Worm (Caenorhabditis elegans) whole organism, late embryonic: ENCODE results near the gene scl-27.

Experiments
- T23F11.4 ChIP-seq: fragments of 200-800 bp; sonication (Bioruptor generic); optimal IDR thresholded peaks from 2 replicates; lab custom pipeline; 2018; ENCODE audit warnings: mild to moderate bottlenecking, missing genetic modification characterization, missing compliant biosample characterization
- ceh-19 ChIP-seq: fragments of 200-800 bp; sonication (Bioruptor generic); optimal IDR thresholded peaks from 2 replicates; lab custom pipeline; 2018; ENCODE audit warnings: mild to moderate bottlenecking, missing genetic modification characterization, missing compliant biosample characterization
- ceh-22 ChIP-seq: sonication (generic microtip); optimal IDR thresholded peaks from 2 replicates; lab custom pipeline; 2017; ENCODE audit warnings: missing biosample characterization, missing genetic modification characterization
- ceh-48 ChIP-seq: sonication (generic microtip); optimal IDR thresholded peaks from 2 replicates; lab custom pipeline; 2016; ENCODE audit warnings: missing genetic modification characterization, inconsistent platforms, missing compliant biosample characterization
- ceh-6 ChIP-seq: fragments of 200-800 bp; sonication (Bioruptor generic); optimal IDR thresholded peaks from 2 replicates; lab custom pipeline; 2018; ENCODE audit warnings: mild to moderate bottlenecking, missing genetic modification characterization, missing compliant biosample characterization
- ceh-9 ChIP-seq: sonication (generic microtip); optimal IDR thresholded peaks from 2 replicates; lab custom pipeline; 2016; ENCODE audit warnings: mild to moderate bottlenecking, missing genetic modification characterization, inconsistent platforms, missing compliant biosample characterization
- che-1 ChIP-seq: sonication (generic microtip); optimal IDR thresholded peaks from 2 replicates; lab custom pipeline; 2016; ENCODE audit warnings: mild to moderate bottlenecking, missing genetic modification characterization, missing compliant biosample characterization
- dmd-4 ChIP-seq: sonication (generic microtip); optimal IDR thresholded peaks from 2 replicates; lab custom pipeline; 2016; ENCODE audit warnings: borderline replicate concordance, missing genetic modification characterization, missing compliant biosample characterization
- elt-4 ChIP-seq: sonication (generic microtip); optimal IDR thresholded peaks from 2 replicates; lab custom pipeline; 2016; ENCODE audit warnings: missing genetic modification characterization, missing compliant biosample characterization
- fkh-6 ChIP-seq: sonication (generic microtip); optimal IDR thresholded peaks from 2 replicates; lab custom pipeline; 2016; ENCODE audit warnings: missing genetic modification characterization, missing compliant biosample characterization
- gmeb-2 ChIP-seq: sonication (generic microtip); optimal IDR thresholded peaks from 2 replicates; lab custom pipeline; 2016; ENCODE audit warnings: missing genetic modification characterization, inconsistent platforms, missing compliant biosample characterization
- hlh-30 ChIP-seq: sonication (generic microtip); optimal IDR thresholded peaks from 2 replicates; lab custom pipeline; 2017; ENCODE audit warnings: antibody characterized with exemption, missing genetic modification characterization, missing compliant biosample characterization; ENCODE audit not compliant: insufficient read depth
- hlh-6 ChIP-seq: sonication (generic microtip); optimal IDR thresholded peaks from 2 replicates; lab custom pipeline; 2016; ENCODE audit warnings: missing genotype, missing genetic modification characterization, missing compliant biosample characterization
- hlh-8 ChIP-seq: sonication (generic microtip); optimal IDR thresholded peaks from 2 replicates; lab custom pipeline; 2016; ENCODE audit warnings: missing genotype, missing genetic modification characterization, missing compliant biosample characterization
- lim-6 ChIP-seq: sonication (generic microtip); optimal IDR thresholded peaks from 2 replicates; lab custom pipeline; 2016; ENCODE audit warnings: missing genetic modification characterization, missing compliant biosample characterization
- lin-11 ChIP-seq: fragments of 200-800 bp; sonication (Bioruptor generic); optimal IDR thresholded peaks from 2 replicates; lab custom pipeline; 2018; ENCODE audit warnings: mild to moderate bottlenecking, missing genetic modification characterization, missing compliant biosample characterization
- madf-2 ChIP-seq: sonication (generic microtip); optimal IDR thresholded peaks from 2 replicates; lab custom pipeline; 2017; ENCODE audit warnings: missing genetic modification characterization, missing compliant biosample characterization
- mec-3 ChIP-seq: sonication (generic microtip); optimal IDR thresholded peaks from 2 replicates; lab custom pipeline; 2016; ENCODE audit warnings: borderline replicate concordance, missing genetic modification characterization, missing compliant biosample characterization
- nfya-1 ChIP-seq: sonication (generic microtip); optimal IDR thresholded peaks from 2 replicates; lab custom pipeline; 2017; ENCODE audit warnings: missing genetic modification characterization, mild to moderate bottlenecking, missing compliant biosample characterization, antibody characterized with exemption, moderate library complexity
- pag-3 ChIP-seq: sonication (generic microtip); optimal IDR thresholded peaks from 2 replicates; lab custom pipeline; 2016; ENCODE audit warnings: missing compliant biosample characterization, missing genetic modification characterization, borderline replicate concordance
- pros-1 ChIP-seq: fragments of 150-350 bp; optimal IDR thresholded peaks from 2 replicates; lab custom pipeline; 2014; ENCODE audit warnings: missing biosample characterization, missing genetic modification reagents, missing genetic modification characterization
- rnt-1 ChIP-seq: sonication (generic microtip); optimal IDR thresholded peaks from 2 replicates; lab custom pipeline; 2016; ENCODE audit warnings: missing genetic modification characterization, missing compliant biosample characterization
- sdc-2 ChIP-seq: sonication (generic microtip); optimal IDR thresholded peaks from 2 replicates; lab custom pipeline; 2016; ENCODE audit warnings: missing genotype, missing genetic modification characterization, missing compliant biosample characterization
- syd-9 ChIP-seq: sonication (generic microtip); optimal IDR thresholded peaks from 2 replicates; lab custom pipeline; 2016; ENCODE audit warnings: mild to moderate bottlenecking, missing genetic modification characterization, moderate library complexity, missing compliant biosample characterization
- tbx-2 ChIP-seq: sonication (generic microtip); optimal IDR thresholded peaks from 2 replicates; lab custom pipeline; 2016; ENCODE audit warnings: missing genetic modification characterization, missing compliant biosample characterization
- tbx-7 ChIP-seq: sonication (generic microtip); optimal IDR thresholded peaks from 2 replicates; lab custom pipeline; 2016; ENCODE audit warnings: missing genotype, missing genetic modification characterization, missing compliant biosample characterization
- ttx-3 ChIP-seq: sonication (generic microtip); optimal IDR thresholded peaks from 2 replicates; lab custom pipeline; 2016; ENCODE audit warnings: missing genetic modification reagents, missing genetic modification characterization, missing compliant biosample characterization
- unc-86 ChIP-seq: sonication (generic microtip); optimal IDR thresholded peaks from 2 replicates; lab custom pipeline; 2016; ENCODE audit warnings: missing genetic modification characterization, missing compliant biosample characterization
- ztf-16 ChIP-seq: sonication (generic microtip); optimal IDR thresholded peaks from 2 replicates; lab custom pipeline; 2017; ENCODE audit warnings: missing genetic modification characterization, missing compliant biosample characterization

scl-27 gene

DNA sequence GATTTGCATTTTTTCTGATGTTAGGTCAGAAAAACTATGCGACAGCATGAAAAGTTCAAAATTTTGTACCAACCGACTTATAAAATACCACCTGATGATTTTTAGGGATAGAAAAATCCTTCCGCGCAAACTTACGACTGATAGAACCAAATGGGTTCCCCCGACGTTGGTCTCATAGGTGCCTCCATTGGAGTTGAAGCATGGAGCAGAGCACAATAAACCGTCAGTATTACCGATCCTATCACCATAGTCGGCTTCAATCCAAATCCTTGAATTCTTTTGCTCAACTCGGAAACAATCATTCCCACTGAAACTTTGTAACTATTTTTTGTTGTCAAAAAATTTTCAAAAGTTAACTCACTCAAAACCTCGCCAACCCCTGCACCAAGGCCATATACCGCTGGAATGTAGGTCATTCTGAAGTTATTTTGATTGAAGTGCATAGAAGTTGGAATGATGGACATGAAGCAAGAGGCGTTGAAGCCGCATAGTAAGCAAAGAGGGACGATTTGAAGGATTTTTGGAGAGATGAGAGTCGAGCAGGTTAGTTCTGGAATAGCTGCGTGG, 39.4 kb downstream of the scl-27 start:
- TF ChIP-seq pag-3 (tag; lab: Kevin White, UChicago): no peak
- no peak for TF ChIP-seq hlh-8
- no peak for TF ChIP-seq ceh-19 (GFP tag; lab: Kevin White, UChicago)
- no peak for TF ChIP-seq tbx-7 (tag; lab: Kevin White, UChicago)
- no peak for TF ChIP-seq ceh-48 (tag; lab: Kevin White, UChicago)
- no peak for TF ChIP-seq lim-6 (tag; lab: Kevin White, UChicago)

- TF ChIP-seq T23F11.4 (GFP tag; lab: Kevin White, UChicago): no peak
- TF ChIP-seq nfya-1 (tag; lab: Kevin White, UChicago): no peak
- TF ChIP-seq madf-2 (tag; lab: Kevin White, UChicago): no peak
- TF ChIP-seq ceh-22: no peak
- no peak for TF ChIP-seq lin-11 (tag; lab: Kevin White, UChicago)
- TF ChIP-seq ceh-19 (GFP tag; lab: Kevin White, UChicago): no peak
- TF ChIP-seq syd-9 (tag; lab: Kevin White, UChicago): no peak
- no peak for TF ChIP-seq ztf-16 (tag; lab: Kevin White, UChicago)
- TF ChIP-seq rnt-1 (tag; lab: Kevin White, UChicago): no peak
- no peak for TF ChIP-seq hlh-30 (tag; lab: Kevin White, UChicago)
- no peak for TF ChIP-seq elt-4 (tag; lab: Kevin White, UChicago)
- TF ChIP-seq fkh-6: no peak
- no peak for TF ChIP-seq pag-3 (tag; lab: Kevin White, UChicago)
- no peak for TF ChIP-seq mec-3 (tag; lab: Kevin White, UChicago)
- TF ChIP-seq ttx-3: no peak
These were observed 41.1 kb downstream of the scl-27 start, which contains the start of gene B0554.7 for ce11 chrV:440923-441322. Gene B0554.7 (minus strand): TSS chrV:441023.

ce11 chrV:443193-443592, 43.4 kb downstream of the scl-27 start, which contains the start of gene srh-33:
Gene srh-33 (minus strand): TSS chrV:443293.
- TF ChIP-seq ceh-6: no peak
- TF ChIP-seq tbx-7 (tag; lab: Kevin White, UChicago): no peak

- TF ChIP-seq tbx-2 (tag; lab: Kevin White, UChicago) (no peak), fkh-6 (no peak), rnt-1 (tag; lab: Kevin White, UChicago) (no peak), sdc-2 (no peak), pros-1 (no peak)
- TF ChIP-seq, all 69 proteins: peak for 0
These were observed 46.8 kb downstream of the scl-27 start, which contains the start of gene srh-34 for ce11 chrV:446574-446973. Gene srh-34 (minus strand): TSS chrV:446674.

- peak; percentile 18 for TF ChIP-seq hlh-6 (tag; lab: Kevin White, UChicago)
- peak; percentile 6 for TF ChIP-seq dmd-4 (tag; lab: Kevin White, UChicago)
- peak; percentile 20 for TF ChIP-seq sdc-2
- TF ChIP-seq che-1: no peak
These were observed 47.2 kb downstream of the scl-27 start for ce11 chrV:446988-447387.

ce11 chrV:449130-449529, 49.3 kb downstream of the scl-27 start, which contains the start of gene srh-35:
Gene srh-35 (minus strand): TSS chrV:449230.
- TF ChIP-seq nfya-1 (tag; lab: Kevin White, UChicago) (no peak), ceh-9 (tag; lab: Kevin White, UChicago) (no peak), ceh-48 (tag; lab: Kevin White, UChicago) (no peak), hlh-6 (tag; lab: Kevin White, UChicago) (no peak), gmeb-2 (tag; lab: Kevin White, UChicago) (no peak), unc-86 (tag; lab: Kevin White, UChicago) (no peak)
